Worm (Caenorhabditis elegans): ENCODE results near the gene R04F11.2.

- TF ChIP-seq unc-39 (tag; optimal IDR thresholded peaks at IDR 0.05) (no peak), R02D3.7 (tag; optimal IDR thresholded peaks at IDR 0.05) (no peak), ceh-82 (tag; optimal IDR thresholded peaks at IDR 0.05) (no peak), elt-3 (tag; optimal IDR thresholded peaks at IDR 0.05) (no peak), fos-1 (tag; optimal IDR thresholded peaks at IDR 0.05) (no peak), lin-39 (tag; optimal IDR thresholded peaks at IDR 0.05) (no peak), nhr-25 (tag; optimal IDR thresholded peaks at IDR 0.05) (no peak), ama-1 (optimal IDR thresholded peaks at IDR 0.05) (no peak), lin-11 (tag; optimal IDR thresholded peaks at IDR 0.05) (no peak), sma-3 (GFP tag; optimal IDR thresholded peaks at IDR 0.05) (no peak), lin-13 (GFP tag; optimal IDR thresholded peaks at IDR 0.05) (no peak)
Measured at ce11 chrV:12357632-12358031, 39.5 kb downstream of the R04F11.2 start.

All from whole organism, L2 larva.